Fruit fly (Drosophila melanogaster) whole organism, larva: ENCODE measurements around the gene TwdlX.

Source experiments
- noc ChIP-seq: fragments of 200-800 bp; sonication (Bioruptor generic); optimal IDR thresholded peaks from 3 replicates; lab custom pipeline; 2019; ENCODE audit warnings: missing biosample characterization, mild to moderate bottlenecking, missing genetic modification characterization, moderate library complexity

TwdlX gene

DNA sequence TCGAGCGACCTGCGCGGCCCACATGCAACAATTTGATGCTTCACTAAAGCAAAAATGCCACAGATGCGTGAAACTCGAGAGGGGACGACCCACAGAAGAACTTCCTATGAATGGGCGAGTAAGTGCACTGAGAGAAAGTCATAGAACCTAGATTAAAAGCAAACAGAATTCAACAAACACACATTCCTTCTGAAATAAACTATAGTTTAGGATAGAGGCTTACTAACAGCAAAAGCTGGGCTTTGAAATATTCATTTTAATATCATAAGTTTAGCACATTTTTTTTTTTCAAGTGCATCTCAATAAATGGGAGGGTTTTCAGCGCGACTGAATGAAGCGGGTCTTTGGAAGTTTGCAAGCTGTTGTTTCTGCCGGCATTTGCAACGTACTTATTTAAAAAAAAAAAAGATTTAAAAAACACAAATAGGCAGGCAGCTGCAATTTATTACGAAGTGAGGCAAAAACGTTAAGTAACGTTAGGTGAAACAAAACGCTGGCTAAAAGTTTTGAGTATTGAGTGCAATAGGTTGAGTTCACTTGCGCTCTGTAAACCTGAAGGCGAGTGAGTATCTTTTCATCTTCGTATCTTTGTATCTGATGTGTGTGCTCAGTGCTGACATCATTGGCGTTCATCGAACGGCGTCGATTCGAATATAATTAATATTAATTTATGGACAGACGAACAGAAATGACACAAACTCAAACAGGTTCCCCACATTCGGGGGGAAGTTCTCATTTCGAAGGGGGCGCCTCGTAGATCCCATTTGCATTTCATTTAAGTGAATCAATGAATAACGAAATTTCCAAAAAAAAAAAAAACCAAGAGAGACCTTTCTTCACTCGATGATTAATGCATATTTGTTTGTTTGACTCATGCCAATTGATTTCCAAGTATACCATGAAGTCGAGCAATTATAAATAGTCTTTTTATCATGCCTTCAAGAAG is 42.3 kb downstream of the TwdlX start:
- TF ChIP-seq noc (tag; lab: Kevin White, UChicago) = no peak

DNA sequence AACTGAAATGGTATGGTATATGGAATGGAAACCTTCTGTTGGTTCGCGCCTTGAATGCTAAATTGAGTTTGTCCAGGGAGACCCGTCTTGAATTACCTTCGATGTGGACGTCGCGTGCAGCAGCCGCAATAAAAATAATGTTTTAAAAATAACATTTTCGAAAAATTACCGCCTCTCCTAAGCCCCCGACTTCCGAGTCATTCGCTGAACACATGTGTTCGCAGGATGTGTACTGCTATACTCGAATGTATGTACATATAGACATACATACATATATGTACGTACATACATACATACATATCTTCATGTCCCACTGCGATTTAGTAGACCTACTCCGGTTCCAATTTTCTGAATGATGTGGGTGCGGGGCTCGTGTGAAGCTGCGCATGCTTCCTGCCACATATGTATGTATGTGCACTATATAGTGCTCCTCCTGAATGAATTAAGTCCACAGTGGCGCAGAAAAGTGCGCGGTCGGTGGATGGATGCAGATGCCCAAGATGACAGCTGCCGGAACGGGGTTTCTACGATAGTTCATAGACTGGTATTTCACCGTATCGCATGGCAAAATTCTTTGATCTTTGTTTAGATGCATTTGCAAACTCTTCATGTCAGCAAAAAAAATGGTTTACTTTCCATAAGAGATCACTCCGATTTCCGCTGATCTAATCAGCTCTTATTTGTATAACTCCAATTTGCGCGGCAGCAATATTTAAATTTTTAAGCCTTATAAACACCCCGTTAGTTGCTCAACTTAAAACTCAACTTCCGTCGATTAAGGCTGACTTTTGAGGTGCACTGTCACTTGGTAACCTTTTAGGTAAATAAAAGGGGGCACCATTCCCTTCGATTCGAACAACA is 43.5 kb downstream of the TwdlX start:
- no peak for TF ChIP-seq noc (tag; lab: Kevin White, UChicago)

DNA sequence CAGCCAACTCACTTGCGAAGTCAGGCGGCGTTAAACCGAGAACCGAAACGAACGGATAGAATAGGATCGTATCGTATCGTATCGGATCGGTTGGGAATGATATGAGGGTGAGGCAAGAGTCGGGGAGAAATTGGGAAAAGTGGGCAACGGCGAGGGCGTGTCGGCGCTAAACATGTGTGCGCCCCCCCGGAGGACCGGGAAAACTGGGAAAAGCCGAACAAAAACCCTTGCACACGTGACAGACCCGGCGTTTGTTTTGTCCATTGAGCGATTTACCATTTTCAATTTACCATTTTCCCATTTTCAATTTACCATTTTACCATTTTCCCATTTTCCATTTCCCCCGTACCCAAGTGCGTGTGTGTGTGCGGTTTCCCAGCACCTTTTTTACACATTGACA is 44.2 kb downstream of the TwdlX start:
- no peak for TF ChIP-seq noc (tag; lab: Kevin White, UChicago)

DNA sequence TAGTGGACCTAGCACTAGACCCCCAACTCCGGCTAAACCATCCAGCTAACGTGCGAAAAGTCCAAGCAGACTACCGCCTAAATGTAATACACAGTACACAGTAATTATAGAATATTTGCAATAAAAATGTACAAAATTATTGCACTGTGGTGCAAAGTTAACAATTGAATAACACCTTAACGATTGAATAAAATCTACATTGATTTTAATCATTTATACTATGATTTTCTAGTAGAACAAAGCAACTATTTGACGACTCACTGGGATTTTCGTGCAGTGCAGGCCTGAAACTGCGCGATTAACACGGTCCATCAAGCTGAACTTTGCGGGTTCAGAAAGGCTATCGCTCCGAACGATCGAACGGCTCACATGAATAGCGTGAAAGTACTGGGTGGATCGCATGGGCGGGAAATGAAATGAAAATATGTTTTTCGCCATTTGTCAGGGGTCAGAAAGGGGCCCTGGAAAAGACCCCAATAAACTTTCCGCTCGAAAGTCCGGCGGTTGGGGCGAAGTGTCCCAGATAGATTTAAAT is 47.3 kb downstream of the TwdlX start:
- TF ChIP-seq noc (tag; lab: Kevin White, UChicago) = peak; percentile 4

DNA sequence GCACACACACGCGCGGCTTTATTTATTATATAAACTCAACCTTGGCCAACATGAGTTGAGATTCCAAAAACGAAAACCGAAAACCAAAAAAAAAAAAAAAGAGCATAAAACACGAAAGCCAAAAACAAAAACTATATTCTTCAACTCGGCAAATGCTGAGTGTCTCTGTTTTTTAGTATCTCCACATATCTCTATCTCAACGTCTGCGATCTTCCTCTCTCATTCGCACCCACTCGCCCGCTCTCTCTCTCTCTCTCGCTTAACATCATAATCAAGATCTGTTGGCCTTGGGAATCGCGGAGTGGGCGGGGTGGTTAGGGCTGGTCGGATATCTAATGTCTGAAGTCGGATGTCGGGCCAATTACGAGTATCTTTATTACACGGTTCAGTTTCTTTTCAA is 49.4 kb downstream of the TwdlX start:
- TF ChIP-seq noc (tag; lab: Kevin White, UChicago) = no peak

DNA sequence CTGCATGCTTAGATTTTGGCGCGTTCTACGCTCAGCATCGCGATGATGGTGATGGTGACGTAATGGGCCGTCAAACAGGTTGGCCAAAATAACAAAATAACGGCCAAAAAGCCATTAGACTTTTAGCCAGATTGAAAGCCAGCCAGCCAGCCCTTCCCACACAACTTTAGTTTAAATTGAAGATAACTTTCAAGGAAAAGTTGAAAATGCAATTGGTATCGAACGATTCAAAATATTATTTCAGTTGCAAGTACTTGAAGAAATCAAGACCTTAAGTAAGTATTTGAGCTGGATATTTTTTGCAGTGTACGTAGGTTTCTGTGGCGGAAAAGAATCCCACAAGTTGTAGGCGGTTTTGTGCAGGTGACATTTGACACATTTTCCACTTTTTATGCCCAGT is 50.2 kb downstream of the TwdlX start:
- TF ChIP-seq noc (tag; lab: Kevin White, UChicago) = peak; percentile 33
